Worm (Caenorhabditis elegans): ENCODE measurements around the gene sup-26.

DNA sequence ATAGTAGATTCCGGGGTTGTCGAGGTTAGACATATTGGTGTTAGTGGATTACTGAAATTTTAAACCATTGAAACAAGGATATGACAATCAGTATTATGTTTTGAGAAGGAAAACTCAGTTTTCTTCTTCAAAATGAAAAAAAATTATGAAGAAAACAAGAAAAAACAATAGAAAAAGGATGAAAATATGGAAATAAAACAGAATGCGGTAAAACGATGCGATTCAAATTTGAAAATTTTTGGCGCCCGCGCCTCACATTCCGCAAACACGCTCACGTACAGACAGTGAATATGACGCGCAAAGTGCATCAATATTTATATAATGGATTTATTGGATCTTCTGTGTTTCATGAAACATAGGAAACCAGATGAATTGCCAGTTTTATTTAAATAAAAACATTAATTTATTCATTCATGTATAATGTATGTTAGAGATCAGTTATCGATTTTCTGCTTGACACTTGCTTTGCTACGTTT lies 11.2 kb upstream of the sup-26 start, which contains the start of gene mcm-5:
- TF ChIP-seq flt-1 (GFP tag; IDR thresholded peaks at IDR 0.05), result no peak
- no peak for TF ChIP-seq ztf-29 (GFP tag; IDR thresholded peaks at IDR 0.05)

Measured in whole organism, midembryonic.